Worm (Caenorhabditis elegans): ENCODE measurements around the gene ilys-2.

ilys-2 gene

ce11 chrIV:2467378-2467777 is at the start of gene ilys-2:
ilys-2 (plus strand) TSS chrIV:2467678.
- TF ChIP-seq nhr-76 (tag; optimal IDR thresholded peaks at IDR 0.05) (no peak), elt-2 (tag; optimal IDR thresholded peaks at IDR 0.05) (no peak), fkh-10 (GFP tag; optimal IDR thresholded peaks at IDR 0.05) (no peak), zag-1 (tag; optimal IDR thresholded peaks at IDR 0.05) (no peak), unc-62 (GFP tag; optimal IDR thresholded peaks at IDR 0.05) (no peak), ZK546.5 (tag; optimal IDR thresholded peaks at IDR 0.05) (no peak), mdl-1 (tag; optimal IDR thresholded peaks at IDR 0.05) (no peak), lin-15B (tag; optimal IDR thresholded peaks at IDR 0.05) (no peak), egl-5 (tag; optimal IDR thresholded peaks at IDR 0.05) (no peak), nhr-12 (tag; optimal IDR thresholded peaks at IDR 0.05) (no peak), nhr-11 (tag; optimal IDR thresholded peaks at IDR 0.05) (no peak), tbx-2 (tag; optimal IDR thresholded peaks at IDR 0.05) (no peak), ama-1 (optimal IDR thresholded peaks at IDR 0.05) (no peak), egl-27 (tag; optimal IDR thresholded peaks at IDR 0.05) (no peak), unc-39 (tag; optimal IDR thresholded peaks at IDR 0.05) (no peak), aly-2 (tag; optimal IDR thresholded peaks at IDR 0.05) (no peak), nhr-43 (tag; optimal IDR thresholded peaks at IDR 0.05; ENCODE audit: poor library complexity, severe bottlenecking) (no peak), fos-1 (tag; optimal IDR thresholded peaks at IDR 0.05) (no peak), lin-39 (tag; optimal IDR thresholded peaks at IDR 0.05) (no peak), ceh-9 (tag; optimal IDR thresholded peaks at IDR 0.05) (no peak)

ce11 chrIV:2432693-2433092 is 34.8 kb upstream of the ilys-2 start, which contains the start of gene C45G7.4:
C45G7.4 (plus strand) TSS chrIV:2432993.
- TF ChIP-seq nhr-25 (tag; optimal IDR thresholded peaks at IDR 0.05) (no peak), fkh-2 (tag; optimal IDR thresholded peaks at IDR 0.05) (no peak), daf-12 (tag; optimal IDR thresholded peaks at IDR 0.05) (no peak), lsy-12 (tag; optimal IDR thresholded peaks at IDR 0.05) (no peak), ceh-16 (tag; optimal IDR thresholded peaks at IDR 0.05) (no peak), jun-1 (tag; optimal IDR thresholded peaks at IDR 0.05) (no peak), unc-62 (GFP tag; optimal IDR thresholded peaks at IDR 0.05) (no peak), nhr-76 (tag; optimal IDR thresholded peaks at IDR 0.05) (no peak), lin-15B (tag; optimal IDR thresholded peaks at IDR 0.05) (no peak), ceh-28 (tag; optimal IDR thresholded peaks at IDR 0.05) (no peak), fkh-10 (GFP tag; optimal IDR thresholded peaks at IDR 0.05) (no peak), R02D3.7 (tag; optimal IDR thresholded peaks at IDR 0.05) (no peak), mdl-1 (tag; optimal IDR thresholded peaks at IDR 0.05) (no peak), pqm-1 (tag; optimal IDR thresholded peaks at IDR 0.05) (no peak), ztf-4 (tag; optimal IDR thresholded peaks at IDR 0.05) (no peak), elt-2 (tag; optimal IDR thresholded peaks at IDR 0.05) (no peak), mml-1 (tag; optimal IDR thresholded peaks at IDR 0.05) (no peak)

- TF ChIP-seq ama-1 (optimal IDR thresholded peaks at IDR 0.05) (no peak), nhr-23 (tag; optimal IDR thresholded peaks at IDR 0.05) (no peak), egl-5 (tag; optimal IDR thresholded peaks at IDR 0.05) (no peak), mml-1 (tag; optimal IDR thresholded peaks at IDR 0.05) (no peak), nhr-76 (tag; optimal IDR thresholded peaks at IDR 0.05) (no peak), tbx-2 (tag; optimal IDR thresholded peaks at IDR 0.05) (no peak), hmg-11 (tag; optimal IDR thresholded peaks at IDR 0.05) (no peak), ceh-9 (tag; optimal IDR thresholded peaks at IDR 0.05) (no peak), elt-3 (tag; optimal IDR thresholded peaks at IDR 0.05) (no peak), elt-2 (tag; optimal IDR thresholded peaks at IDR 0.05) (no peak), nfya-1 (tag; optimal IDR thresholded peaks at IDR 0.05; ENCODE audit: insufficient read depth) (no peak), ceh-28 (tag; optimal IDR thresholded peaks at IDR 0.05) (no peak)
These were observed 33.1 kb upstream of the ilys-2 start for ce11 chrIV:2434366-2434765.

DNA sequence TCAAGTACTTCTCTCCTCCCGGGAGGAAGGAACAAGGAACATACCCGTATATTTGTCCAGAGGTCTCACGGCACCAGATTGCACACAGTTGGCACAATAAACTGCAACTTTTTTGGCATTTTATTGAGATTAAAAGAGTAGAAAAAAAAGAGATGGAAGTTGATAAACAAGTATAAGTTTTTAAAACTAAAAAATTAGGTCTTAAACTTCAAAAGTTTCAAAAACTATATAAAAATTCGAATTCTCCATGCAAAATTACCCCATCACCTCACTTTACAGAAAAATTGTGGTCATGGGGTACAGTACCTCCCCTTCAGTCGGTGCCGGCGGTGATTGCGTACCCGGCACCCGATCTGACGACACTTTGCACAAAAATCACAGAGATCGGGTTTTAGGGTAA is 16.2 kb upstream of the ilys-2 start, which contains the start of gene C45G7.13:
TSS of gene C45G7.13 (minus strand) at position 101 of the 400 bp plus-strand sequence.
- TF ChIP-seq ama-1 (optimal IDR thresholded peaks at IDR 0.05): no peak
- TF ChIP-seq sea-2 (GFP tag; optimal IDR thresholded peaks at IDR 0.05): no peak
- no peak for TF ChIP-seq egl-5 (tag; optimal IDR thresholded peaks at IDR 0.05)
